Fruit fly (Drosophila melanogaster): ENCODE measurements around the gene Notum.

DNA sequence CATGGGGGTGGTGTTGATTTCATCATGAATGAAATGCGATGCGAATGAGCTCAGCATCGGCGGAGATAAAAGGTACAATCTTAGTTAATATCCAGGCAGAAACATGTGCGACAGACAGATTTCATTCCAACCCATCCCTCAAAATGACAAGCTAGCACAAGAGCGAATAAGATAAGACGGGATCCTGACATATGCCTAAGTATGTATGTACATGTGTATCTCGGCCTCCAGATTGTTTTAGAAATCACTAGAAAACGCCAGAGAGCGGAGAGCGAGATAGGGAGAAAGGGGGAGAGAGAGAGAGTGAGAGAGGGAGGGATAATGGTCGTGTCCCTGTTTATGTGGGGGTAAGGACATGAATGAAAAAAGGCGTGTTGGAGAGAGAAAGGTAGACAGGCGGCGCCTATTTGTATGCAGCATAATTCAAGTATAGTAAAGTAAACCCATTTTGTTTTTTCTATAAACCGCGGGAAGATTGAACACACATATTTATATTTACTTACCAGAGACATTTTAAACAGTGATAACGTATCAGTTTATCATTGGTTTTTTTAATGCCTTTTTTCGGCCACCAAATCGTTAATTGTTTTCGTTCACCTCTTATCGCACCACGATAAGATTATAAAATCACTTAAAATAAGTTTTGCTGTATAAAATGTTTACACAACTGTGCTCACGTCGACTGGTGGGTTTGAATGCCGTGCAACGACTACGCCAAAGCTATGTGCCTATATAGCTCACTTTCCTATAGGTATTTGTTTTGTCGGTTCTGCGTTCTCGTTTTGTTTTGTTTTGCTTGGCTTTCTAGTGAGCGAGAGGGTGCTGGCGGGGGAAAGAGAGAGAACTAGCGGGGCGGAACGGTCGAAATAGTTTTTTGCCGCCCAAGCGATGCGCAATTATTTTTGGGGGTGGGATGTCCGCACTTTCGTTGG lies 26.9 kb downstream of the Notum start:
- TF ChIP-seq EcR (GFP tag; optimal IDR thresholded peaks at IDR 0.05): no peak
- TF ChIP-seq CG8478 (optimal IDR thresholded peaks at IDR 0.05): no peak
- TF ChIP-seq usp (GFP tag; optimal IDR thresholded peaks at IDR 0.05): no peak
- no peak for TF ChIP-seq pan (optimal IDR thresholded peaks at IDR 0.05)
